Fruit fly (Drosophila melanogaster): ENCODE results near the gene Ip259.

Gene Ip259

dm6 chr2L:10430802-10431476 is 22.8 kb downstream of the Ip259 start, which contains the start of the genes Bug22 and TfIIB (continued):
- TF ChIP-seq Tbp (GFP tag; optimal IDR thresholded peaks at IDR 0.05) (no peak), lbe (GFP tag; optimal IDR thresholded peaks at IDR 0.05) (peak; percentile 31), vnd (GFP tag; IDR thresholded peaks at IDR 0.05; ENCODE audit: partially characterized antibody) (no peak), psq (GFP tag; optimal IDR thresholded peaks at IDR 0.05) (peak; percentile 39), toy (GFP tag; IDR thresholded peaks at IDR 0.05) (no peak), lola (GFP tag; optimal IDR thresholded peaks at IDR 0.05) (peak in 1 of 3 experiments; percentile 54), tup (GFP tag; optimal IDR thresholded peaks at IDR 0.05) (peak; percentile 61), HmgZ (tag; optimal IDR thresholded peaks at IDR 0.05) (peak; percentile 54), stwl (tag; optimal IDR thresholded peaks at IDR 0.05) (peak; percentile 64), D19A (tag; optimal IDR thresholded peaks at IDR 0.05) (no peak), Meics (GFP tag; optimal IDR thresholded peaks at IDR 0.05) (peak; percentile 74), ato (GFP tag; IDR thresholded peaks at IDR 0.05; ENCODE audit: partially characterized antibody) (no peak), sqz (GFP tag; optimal IDR thresholded peaks at IDR 0.05) (peak; percentile 76), CG34224 (GFP tag; IDR thresholded peaks at IDR 0.05; ENCODE audit: partially characterized antibody) (0 out of 3 replicates have a peak, but pooled peaks have one; percentile 8), Lhr (GFP tag; optimal IDR thresholded peaks at IDR 0.05) (peak; percentile 26), row (GFP tag; IDR thresholded peaks at IDR 0.05) (peak; percentile 91), jigr1 (GFP tag; IDR thresholded peaks at IDR 0.05) (no peak), CG9437 (GFP tag; optimal IDR thresholded peaks at IDR 0.05) (peak; percentile 34), org-1 (GFP tag; optimal IDR thresholded peaks at IDR 0.05) (no peak), usp (GFP tag; optimal IDR thresholded peaks at IDR 0.05) (no peak), CG1832 (GFP tag; optimal IDR thresholded peaks at IDR 0.05) (no peak), CG34422 (GFP tag; IDR thresholded peaks at IDR 0.05) (peak; percentile 72), CG17328 (GFP tag; IDR thresholded peaks at IDR 0.05) (peak; percentile 71; the same call in 1 of the 2 replicates), cad (GFP tag; optimal IDR thresholded peaks at IDR 0.05) (no peak), Atf6 (GFP tag; IDR thresholded peaks at IDR 0.05) (peak; percentile 61), chm (GFP tag; IDR thresholded peaks at IDR 0.05) (peak; percentile 65; the same call in 1 of the 2 replicates), CG16779 (GFP tag; IDR thresholded peaks at IDR 0.05) (0 out of 2 replicates have a peak, but pooled peaks have one; percentile 12), CG10321 (GFP tag; IDR thresholded peaks at IDR 0.05) (no peak), Jarid2 (GFP tag; optimal IDR thresholded peaks at IDR 0.05) (no peak), CG13123 (GFP tag; optimal IDR thresholded peaks at IDR 0.05) (peak; percentile 65), esg (GFP tag; conservative IDR thresholded peaks at IDR 0.05) (peak; percentile 41; the same call in 1 of the 2 replicates), BEAF-32 (GFP tag; optimal IDR thresholded peaks at IDR 0.05) (peak; percentile 47), Hr3 (GFP tag; optimal IDR thresholded peaks at IDR 0.05) (peak; percentile 73), NC2α (GFP tag; optimal IDR thresholded peaks at IDR 0.05) (no peak), CG9797 (GFP tag; optimal IDR thresholded peaks at IDR 0.05) (peak; percentile 32), Poxn (GFP tag; IDR thresholded peaks at IDR 0.05) (no peak), ham (GFP tag; IDR thresholded peaks at IDR 0.05) (no peak), CG33557 (GFP tag; optimal IDR thresholded peaks at IDR 0.05) (peak; percentile 26), lmd (GFP tag; IDR thresholded peaks at IDR 0.05) (no peak; the same call in 1 of the 2 replicates), salm (tag; optimal IDR thresholded peaks at IDR 0.05) (peak; percentile 17), knrl (GFP tag; IDR thresholded peaks at IDR 0.05; ENCODE audit: partially characterized antibody) (no peak), Blimp-1 (GFP tag; optimal IDR thresholded peaks at IDR 0.05) (no peak), cg (GFP tag; optimal IDR thresholded peaks at IDR 0.05) (no peak), CG2678 (tag; optimal IDR thresholded peaks at IDR 0.05) (no peak), Kr (GFP tag; optimal IDR thresholded peaks at IDR 0.05) (no peak), sug (tag; optimal IDR thresholded peaks at IDR 0.05) (peak; percentile 75), Taf1 (GFP tag; IDR thresholded peaks at IDR 0.05) (peak; percentile 50; the same call in 1 of the 2 replicates), zfh2 (GFP tag; optimal IDR thresholded peaks at IDR 0.05) (peak; percentile 75), sob (GFP tag; IDR thresholded peaks at IDR 0.05) (peak; percentile 68)
